Worm (Caenorhabditis elegans) whole organism, L1 larva: ENCODE measurements around the gene phf-31.

ENCODE experiments used
- C04F5.9 ChIP-seq: sonication (generic microtip); optimal IDR thresholded peaks from 2 replicates; lab custom pipeline; 2016; ENCODE audit warnings: missing genetic modification characterization, missing compliant biosample characterization
- C16A3.4 ChIP-seq: fragments of 150-350 bp; optimal IDR thresholded peaks from 2 replicates; lab custom pipeline; 2014; ENCODE audit warnings: missing biosample characterization, missing genetic modification characterization
- Y116A8C.19 ChIP-seq: sonication (generic microtip); optimal IDR thresholded peaks from 2 replicates; lab custom pipeline; 2016; ENCODE audit warnings: missing compliant biosample characterization, missing genetic modification characterization, borderline replicate concordance
- alr-1 ChIP-seq: fragments of 200-800 bp; sonication (Bioruptor generic); optimal IDR thresholded peaks from 2 replicates; lab custom pipeline; 2018; ENCODE audit warnings: borderline replicate concordance, mild to moderate bottlenecking, missing genetic modification characterization, missing compliant biosample characterization
- aly-2 ChIP-seq: fragments of 150-350 bp; optimal IDR thresholded peaks from 2 replicates; lab custom pipeline; 2014; ENCODE audit warnings: missing biosample characterization, missing genetic modification characterization
- blmp-1 ChIP-seq: fragments of 150-350 bp; optimal IDR thresholded peaks from 2 replicates; lab custom pipeline; 2014; ENCODE audit warnings: missing biosample characterization, missing genetic modification characterization
- ceh-8 ChIP-seq: fragments of 200-800 bp; sonication (Bioruptor generic); optimal IDR thresholded peaks from 2 replicates; lab custom pipeline; 2018; ENCODE audit warnings: mild to moderate bottlenecking, missing genetic modification characterization, moderate library complexity, missing compliant biosample characterization
- ceh-82 ChIP-seq, 3 experiments: fragments of 150-350 bp in 1 of 3; sonication (generic microtip) in 2 of 3; optimal IDR thresholded peaks; 2 replicates each; lab custom pipeline; 2014 to 2017; ENCODE audit warnings: missing biosample characterization in 3 of 3, missing genetic modification characterization in 3 of 3
- ceh-90 ChIP-seq: sonication (generic microtip); optimal IDR thresholded peaks from 2 replicates; lab custom pipeline; 2016; ENCODE audit warnings: missing genetic modification characterization, missing compliant biosample characterization
- dpl-1 ChIP-seq, 3 experiments: fragments of 150-350 bp in 2 of 3; sonication (generic microtip) in 1 of 3; optimal IDR thresholded peaks; 2 replicates each; lab custom pipeline; 2014 to 2017; ENCODE audit warnings: missing biosample characterization in 3 of 3, missing genetic modification characterization in 3 of 3, missing genetic modification reagents in 3 of 3
- dsc-1 ChIP-seq: sonication (generic microtip); optimal IDR thresholded peaks from 2 replicates; lab custom pipeline; 2016; ENCODE audit warnings: mild to moderate bottlenecking, missing genetic modification characterization, missing compliant biosample characterization
- efl-1 ChIP-seq, 4 experiments: fragments of 150-350 bp; optimal IDR thresholded peaks in 3 of 4; peaks in 1 of 4; 1 replicate in 1 of 4; 2 replicates in 3 of 4; lab custom pipeline; 2014; ENCODE audit warnings: missing biosample characterization in 2 of 4, missing genetic modification characterization in 2 of 4, missing genetic modification reagents in 2 of 4
- efl-3 ChIP-seq: fragments of 200-800 bp; sonication (Bioruptor generic); optimal IDR thresholded peaks from 2 replicates; lab custom pipeline; 2018; ENCODE audit warnings: mild to moderate bottlenecking, missing genetic modification characterization, missing compliant biosample characterization
- egl-13 ChIP-seq: sonication (generic microtip); optimal IDR thresholded peaks from 2 replicates; lab custom pipeline; 2016; ENCODE audit warnings: missing genotype, missing genetic modification reagents, missing genetic modification characterization, missing compliant biosample characterization
- egl-27 ChIP-seq, 2 experiments: fragments of 150-350 bp in 1 of 2; sonication (generic microtip); optimal IDR thresholded peaks; 3 replicates each; lab custom pipeline; 2017 to 2018; ENCODE audit warnings: missing biosample characterization in 2 of 2, missing genetic modification characterization in 2 of 2, missing genetic modification reagents in 2 of 2
- elt-3 ChIP-seq, 6 experiments: fragments of 150-350 bp in 1 of 6; sonication (generic microtip); optimal IDR thresholded peaks; 2 replicates each; lab custom pipeline; 2017 to 2018; ENCODE audit warnings: missing biosample characterization in 6 of 6, missing genetic modification characterization in 6 of 6, inconsistent platforms in 1 of 6
- ets-5 ChIP-seq: fragments of 200-800 bp; sonication (Bioruptor generic); IDR thresholded peaks from 2 replicates; pipeline ENCODE4 v1.3.6; 2022; ENCODE audit warnings: missing genetic modification characterization, missing compliant biosample characterization
- fkh-10 ChIP-seq: sonication (generic microtip); optimal IDR thresholded peaks from 2 replicates; lab custom pipeline; 2017; ENCODE audit warnings: missing biosample characterization, missing genetic modification reagents, missing genetic modification characterization
- fos-1 ChIP-seq: fragments of 150-350 bp; optimal IDR thresholded peaks from 2 replicates; lab custom pipeline; 2014; ENCODE audit warnings: missing biosample characterization, missing genetic modification characterization
- grh-1 ChIP-seq: fragments of 200-800 bp; sonication (Bioruptor generic); IDR thresholded peaks from 2 replicates; pipeline ENCODE4 v1.3.6; 2022; ENCODE audit warnings: missing genetic modification reagents, missing genetic modification characterization, missing compliant biosample characterization
- hlh-4 ChIP-seq: sonication (generic microtip); optimal IDR thresholded peaks from 2 replicates; lab custom pipeline; 2016; ENCODE audit warnings: mild to moderate bottlenecking, missing genetic modification characterization, missing compliant biosample characterization
- lin-14 ChIP-seq: fragments of 200-800 bp; sonication (Bioruptor generic); optimal IDR thresholded peaks from 2 replicates; lab custom pipeline; 2018; ENCODE audit warnings: mild to moderate bottlenecking, missing genetic modification characterization, moderate library complexity, missing compliant biosample characterization
- lin-35 ChIP-seq, 2 experiments: fragments of 150-350 bp; optimal IDR thresholded peaks; 2 replicates each; lab custom pipeline; 2014; ENCODE audit warnings: missing biosample characterization in 2 of 2, missing genetic modification characterization in 2 of 2, missing genetic modification reagents in 2 of 2
- lir-3 ChIP-seq: sonication (generic microtip); optimal IDR thresholded peaks from 2 replicates; lab custom pipeline; 2016; ENCODE audit warnings: mild to moderate bottlenecking, missing genetic modification characterization, moderate library complexity, missing compliant biosample characterization; ENCODE audit not compliant: poor library complexity
- lsy-2 ChIP-seq, 2 experiments: fragments of 150-350 bp; optimal IDR thresholded peaks; 2 replicates each; lab custom pipeline; 2014; ENCODE audit warnings: missing biosample characterization in 2 of 2, missing genetic modification characterization in 2 of 2
- mdl-1 ChIP-seq, 2 experiments: fragments of 150-350 bp; optimal IDR thresholded peaks; 2 replicates each; lab custom pipeline; 2014 to 2017; ENCODE audit warnings: missing biosample characterization in 2 of 2, missing genetic modification characterization in 2 of 2, inconsistent platforms in 1 of 2
- mep-1 ChIP-seq: fragments of 150-350 bp; optimal IDR thresholded peaks from 2 replicates; lab custom pipeline; 2014; ENCODE audit warnings: missing biosample characterization, missing genetic modification characterization
- nhr-20 ChIP-seq: sonication (generic microtip); optimal IDR thresholded peaks from 2 replicates; lab custom pipeline; 2016; ENCODE audit warnings: mild to moderate bottlenecking, missing genetic modification characterization, missing compliant biosample characterization
- nhr-47 ChIP-seq: sonication (generic microtip); optimal IDR thresholded peaks from 2 replicates; lab custom pipeline; 2016; ENCODE audit warnings: mild to moderate bottlenecking, missing genetic modification characterization, moderate library complexity, missing compliant biosample characterization
- nhr-71 ChIP-seq: sonication (generic microtip); optimal IDR thresholded peaks from 2 replicates; lab custom pipeline; 2016; ENCODE audit warnings: mild to moderate bottlenecking, missing genetic modification characterization, moderate library complexity, missing compliant biosample characterization
- nhr-76 ChIP-seq: sonication (generic microtip); optimal IDR thresholded peaks from 2 replicates; lab custom pipeline; 2017; ENCODE audit warnings: missing biosample characterization, missing genetic modification characterization
- nhr-77 ChIP-seq: fragments of 150-350 bp; optimal IDR thresholded peaks from 2 replicates; lab custom pipeline; 2014; ENCODE audit warnings: missing biosample characterization, missing genetic modification characterization
- nhr-85 ChIP-seq: sonication (generic microtip); peaks from one replicate; lab custom pipeline; 2016; ENCODE audit warnings: missing genetic modification characterization, inconsistent platforms, missing compliant biosample characterization
- nhr-90 ChIP-seq: sonication (generic microtip); optimal IDR thresholded peaks from 2 replicates; lab custom pipeline; 2016; ENCODE audit warnings: mild to moderate bottlenecking, missing genetic modification characterization, missing compliant biosample characterization; ENCODE audit not compliant: poor library complexity
- rnt-1 ChIP-seq: sonication (generic microtip); optimal IDR thresholded peaks from 2 replicates; lab custom pipeline; 2016; ENCODE audit warnings: mild to moderate bottlenecking, missing genetic modification characterization, moderate library complexity, missing compliant biosample characterization
- snpc-4 ChIP-seq: fragments of 150-350 bp; optimal IDR thresholded peaks from 2 replicates; lab custom pipeline; 2014; ENCODE audit warnings: missing biosample characterization, missing genetic modification characterization
- snu-23 ChIP-seq: sonication (generic microtip); optimal IDR thresholded peaks from 2 replicates; lab custom pipeline; 2016; ENCODE audit warnings: missing genetic modification characterization, missing compliant biosample characterization
- swsn-7 ChIP-seq: sonication (generic microtip); optimal IDR thresholded peaks from 2 replicates; lab custom pipeline; 2016; ENCODE audit warnings: missing genetic modification characterization, missing compliant biosample characterization
- tbx-2 ChIP-seq: sonication (generic microtip); optimal IDR thresholded peaks from 2 replicates; lab custom pipeline; 2016; ENCODE audit warnings: missing genetic modification characterization, missing compliant biosample characterization
- tlp-1 ChIP-seq: fragments of 150-350 bp; optimal IDR thresholded peaks from 2 replicates; lab custom pipeline; 2014; ENCODE audit warnings: missing biosample characterization, missing genetic modification characterization
- unc-130 ChIP-seq: fragments of 150-350 bp; optimal IDR thresholded peaks from 2 replicates; lab custom pipeline; 2017; ENCODE audit warnings: missing biosample characterization, missing genetic modification characterization, inconsistent platforms
- unc-30 ChIP-seq: sonication (generic microtip); optimal IDR thresholded peaks from 2 replicates; lab custom pipeline; 2017; ENCODE audit warnings: missing biosample characterization, missing genetic modification characterization
- unc-62 ChIP-seq: fragments of 150-350 bp; optimal IDR thresholded peaks from 2 replicates; lab custom pipeline; 2014; ENCODE audit warnings: missing biosample characterization, missing genetic modification reagents, missing genetic modification characterization
- xbp-1 ChIP-seq: sonication (generic microtip); optimal IDR thresholded peaks from 2 replicates; lab custom pipeline; 2016; ENCODE audit warnings: missing genetic modification characterization, missing compliant biosample characterization
- ztf-11 ChIP-seq, 2 experiments: sonication (generic microtip); optimal IDR thresholded peaks; 2 replicates each; lab custom pipeline; 2016 to 2017; ENCODE audit warnings: missing genetic modification characterization in 2 of 2, missing biosample characterization in 1 of 2, missing compliant biosample characterization in 1 of 2
- ztf-4 ChIP-seq: fragments of 150-350 bp; optimal IDR thresholded peaks from 2 replicates; lab custom pipeline; 2014; ENCODE audit warnings: missing biosample characterization, missing genetic modification characterization

Gene phf-31

DNA sequence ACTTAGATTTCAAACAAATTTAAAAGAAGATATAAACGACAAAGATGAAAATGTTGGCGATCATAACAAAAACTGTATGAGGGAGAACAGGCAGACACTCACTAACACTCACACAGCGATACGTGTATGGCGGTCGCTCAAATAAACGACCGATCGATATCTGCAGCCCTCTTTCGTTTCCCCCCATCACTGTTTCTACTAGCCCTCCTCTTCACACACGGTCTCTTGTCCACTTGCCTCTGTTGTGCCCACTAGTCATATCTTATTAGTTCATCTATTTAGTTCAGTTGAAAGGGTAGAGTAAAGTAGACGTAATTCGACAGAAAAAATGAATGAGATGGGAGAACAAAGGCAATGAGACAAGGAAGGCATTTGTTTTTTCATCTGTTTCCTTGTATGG is 4.2 kb upstream of the phf-31 start:
- TF ChIP-seq mep-1 (tag; lab: Kevin White, UChicago) (peak; percentile 71), swsn-7 (peak; percentile 51), C04F5.9 (tag; lab: Kevin White, UChicago) (no peak), nhr-76 (tag; lab: Kevin White, UChicago) (no peak), ets-5 (GFP tag; lab: Robert Waterston, UW) (no peak), Y116A8C.19 (tag; lab: Kevin White, UChicago) (no peak), nhr-71 (peak; percentile 60), grh-1 (GFP tag; lab: Robert Waterston, UW) (peak; percentile 13; the same call in 1 of the 2 replicates), nhr-85 (tag; lab: Kevin White, UChicago) (peak; percentile 93), ztf-4 (tag; lab: Kevin White, UChicago) (peak; percentile 59), unc-130 (tag; lab: Kevin White, UChicago) (no peak), dsc-1 (tag; lab: Kevin White, UChicago) (peak; percentile 6), ceh-90 (no peak), aly-2 (tag; lab: Kevin White, UChicago) (no peak), blmp-1 (tag; lab: Kevin White, UChicago) (peak; percentile 40), nhr-20 (tag; lab: Kevin White, UChicago) (peak; percentile 81), unc-30 (no peak), tlp-1 (tag; lab: Kevin White, UChicago) (no peak), lin-35 (GFP tag; optimal IDR thresholded peaks at IDR 0.05; lab: Kevin White, UChicago) (peak; percentile 36 to 49), dpl-1 (GFP tag; optimal IDR thresholded peaks at IDR 0.05; lab: Kevin White, UChicago) (peak in 1 of 3 experiments; percentile 8), nhr-90 (peak; percentile 56), fos-1 (tag; lab: Kevin White, UChicago) (peak; percentile 36), hlh-4 (no peak), egl-13 (no peak), ceh-8 (GFP tag; lab: Kevin White, UChicago) (no peak), nhr-77 (no peak), snu-23 (peak; percentile 84), elt-3 (tag; optimal IDR thresholded peaks at IDR 0.05; lab: Kevin White, UChicago) (peak in 2 of 6 experiments; percentile 15 to 67), alr-1 (tag; lab: Kevin White, UChicago) (no peak), lir-3 (tag; lab: Kevin White, UChicago) (peak; percentile 12), ztf-11 (tag; optimal IDR thresholded peaks at IDR 0.05; lab: Kevin White, UChicago) (peak in 1 of 2 experiments; percentile 9), efl-3 (GFP tag; lab: Kevin White, UChicago) (no peak), xbp-1 (peak; percentile 56), ceh-82 (tag; optimal IDR thresholded peaks at IDR 0.05; lab: Kevin White, UChicago) (peak in 1 of 3 experiments; percentile 4), lin-14 (GFP tag; lab: Kevin White, UChicago) (peak; percentile 79), rnt-1 (tag; lab: Kevin White, UChicago) (peak; percentile 48), snpc-4 (tag; lab: Kevin White, UChicago) (no peak), fkh-10 (GFP tag; lab: Kevin White, UChicago) (no peak), lsy-2 (tag; optimal IDR thresholded peaks at IDR 0.05; lab: Kevin White, UChicago) (peak in 1 of 2 experiments; percentile 46), mdl-1 (tag; optimal IDR thresholded peaks at IDR 0.05; lab: Kevin White, UChicago) (peak in 1 of 2 experiments; percentile 61), C16A3.4 (tag; lab: Kevin White, UChicago) (peak; percentile 48), egl-27 (tag; optimal IDR thresholded peaks at IDR 0.05; lab: Kevin White, UChicago) (no peak), unc-62 (GFP tag; lab: Kevin White, UChicago) (no peak), nhr-47 (tag; lab: Kevin White, UChicago) (peak; percentile 43), tbx-2 (tag; lab: Kevin White, UChicago) (peak; percentile 66), efl-1 (optimal IDR thresholded peaks at IDR 0.05; lab: Kevin White, UChicago) (no peak), efl-1 (GFP tag; optimal IDR thresholded peaks at IDR 0.05 in 1 of 2; lab: Kevin White, UChicago) (peak in 1 of 2 experiments; percentile 80)
